Worm (Caenorhabditis elegans): Measurements from ENCODE around the gene mltn-12.

Gene mltn-12

ce11 chrIV:8973249-8973958, 19.5 kb upstream of the mltn-12 start, which contains the start of gene C53B4.3 (continued):
- no peak for TF ChIP-seq lim-7 (GFP tag; IDR thresholded peaks at IDR 0.05)
- TF ChIP-seq ctbp-1 (GFP tag; IDR thresholded peaks at IDR 0.05) = 0 out of 2 replicates have a peak, but pooled peaks have one; percentile 38
- no peak for TF ChIP-seq ceh-44 (GFP tag; IDR thresholded peaks at IDR 0.05)
- no peak for TF ChIP-seq php-3 (GFP tag; IDR thresholded peaks at IDR 0.05)
- peak; percentile 91 for TF ChIP-seq dmd-9 (GFP tag; IDR thresholded peaks at IDR 0.05)
- TF ChIP-seq aha-1 (tag) = peak; percentile 87
- peak; percentile 64 for TF ChIP-seq dmd-6 (GFP tag; IDR thresholded peaks at IDR 0.05)
- no peak for TF ChIP-seq pha-4 (GFP tag; IDR thresholded peaks at IDR 0.05)
- TF ChIP-seq pha-4 (tag; optimal IDR thresholded peaks at IDR 0.05) = peak; percentile 48
- TF ChIP-seq F49E8.2 (tag; optimal IDR thresholded peaks at IDR 0.05; ENCODE audit: borderline replicate concordance) = peak; percentile 46
- no peak for TF ChIP-seq sdz-12 (GFP tag; optimal IDR thresholded peaks at IDR 0.05)
- TF ChIP-seq unc-130 (GFP tag; optimal IDR thresholded peaks at IDR 0.05) = peak; percentile 85
- TF ChIP-seq Y5F2A.4 (GFP tag; optimal IDR thresholded peaks at IDR 0.05) = no peak
- TF ChIP-seq nhr-42 (GFP tag; IDR thresholded peaks at IDR 0.05) = no peak
- peak; percentile 75 for TF ChIP-seq nhr-28 (tag; optimal IDR thresholded peaks at IDR 0.05)
- no peak for TF ChIP-seq daf-8 (GFP tag; IDR thresholded peaks at IDR 0.05)
- peak; percentile 49 for TF ChIP-seq nhr-48 (tag; optimal IDR thresholded peaks at IDR 0.05)
- 0 out of 2 replicates have a peak, but pooled peaks have one; percentile 42 for TF ChIP-seq madf-9 (GFP tag; conservative IDR thresholded peaks at IDR 0.05)
- TF ChIP-seq mes-2 (tag; optimal IDR thresholded peaks at IDR 0.05; ENCODE audit: poor library complexity, severe bottlenecking) = peak; percentile 98
- no peak for TF ChIP-seq hmg-1.1 (GFP tag; IDR thresholded peaks at IDR 0.05)
- TF ChIP-seq R02D3.7 (tag; optimal IDR thresholded peaks at IDR 0.05) = no peak
- no peak for TF ChIP-seq lin-13 (GFP tag; optimal IDR thresholded peaks at IDR 0.05)
- no peak for TF ChIP-seq vab-7 (GFP tag; IDR thresholded peaks at IDR 0.05)
- TF ChIP-seq pqm-1 (tag; optimal IDR thresholded peaks at IDR 0.05) = peak; percentile 73
- no peak for TF ChIP-seq arid-1 (GFP tag; conservative IDR thresholded peaks at IDR 0.05)
- TF ChIP-seq dpl-1 (GFP tag; optimal IDR thresholded peaks at IDR 0.05) = peak; percentile 63
- no peak for TF ChIP-seq daf-12 (tag; optimal IDR thresholded peaks at IDR 0.05)
- no peak for TF ChIP-seq ces-1 (GFP tag; optimal IDR thresholded peaks at IDR 0.05)
- no peak for TF ChIP-seq lir-3 (tag; optimal IDR thresholded peaks at IDR 0.05)
- TF ChIP-seq Y48G9A.11 (GFP tag; IDR thresholded peaks at IDR 0.05) = peak; percentile 78
- TF ChIP-seq nhr-25 (tag; optimal IDR thresholded peaks at IDR 0.05; ENCODE audit: borderline replicate concordance, insufficient read depth) = peak; percentile 64
- no peak for TF ChIP-seq lin-39 (tag; optimal IDR thresholded peaks at IDR 0.05)
- TF ChIP-seq mxl-3 (GFP tag; optimal IDR thresholded peaks at IDR 0.05) = peak; percentile 14
- no peak for TF ChIP-seq daf-16 (GFP tag; optimal IDR thresholded peaks at IDR 0.05)
- TF ChIP-seq daf-16 (tag; optimal IDR thresholded peaks at IDR 0.05) = peak; percentile 42
- TF ChIP-seq duxl-1 (tag; optimal IDR thresholded peaks at IDR 0.05; ENCODE audit: poor library complexity) = peak; percentile 57
- TF ChIP-seq lsy-2 (tag; optimal IDR thresholded peaks at IDR 0.05) = peak in 1 of 2 experiments; percentile 79

- TF ChIP-seq nhr-11 (tag; optimal IDR thresholded peaks at IDR 0.05) = peak; percentile 61
- no peak for TF ChIP-seq unc-39 (tag; optimal IDR thresholded peaks at IDR 0.05)
- TF ChIP-seq hlh-30 (tag; optimal IDR thresholded peaks at IDR 0.05; ENCODE audit: insufficient read depth) = peak; percentile 14
- no peak for TF ChIP-seq unc-130 (GFP tag; optimal IDR thresholded peaks at IDR 0.05)
- peak in 1 of 2 experiments; percentile 24 for TF ChIP-seq daf-16 (GFP tag; optimal IDR thresholded peaks at IDR 0.05)
- TF ChIP-seq daf-16 (tag; optimal IDR thresholded peaks at IDR 0.05) = no peak
- peak; percentile 25 for TF ChIP-seq hlh-11 (tag; optimal IDR thresholded peaks at IDR 0.05)
- TF ChIP-seq rbr-2 (tag; optimal IDR thresholded peaks at IDR 0.05) = no peak
- peak; percentile 58 for TF ChIP-seq aha-1 (tag)
These were observed 18.1 kb upstream of the mltn-12 start for ce11 chrIV:8974543-8975330.

All from whole organism, L4 larva.